Fruit fly (Drosophila melanogaster): Measurements from ENCODE around the gene CG9265.

Gene CG9265

dm6 chr2L:21096448-21096994, 25.2 kb upstream of the CG9265 start, which contains the start of gene CG34136 (continued):
- peak; percentile 71 for TF ChIP-seq CG6276 (GFP tag; optimal IDR thresholded peaks at IDR 0.05)
- TF ChIP-seq CG10669 (GFP tag; optimal IDR thresholded peaks at IDR 0.05), result peak; percentile 53
- peak; percentile 58 to 80 for TF ChIP-seq ss (GFP tag; optimal IDR thresholded peaks at IDR 0.05)
- TF ChIP-seq CG8119 (GFP tag; IDR thresholded peaks at IDR 0.05), result peak; percentile 67; the same call in 1 of the 3 replicates
- peak; percentile 11 for TF ChIP-seq Hr39 (GFP tag; optimal IDR thresholded peaks at IDR 0.05)
- TF ChIP-seq CG11762 (GFP tag; optimal IDR thresholded peaks at IDR 0.05; ENCODE audit: insufficient read depth), result no peak
- peak; percentile 36 for TF ChIP-seq lz (GFP tag; optimal IDR thresholded peaks at IDR 0.05)
- peak; percentile 41 for TF ChIP-seq Ets96B (tag; optimal IDR thresholded peaks at IDR 0.05)

dm6 chr2L:21090958-21091357, 19.7 kb upstream of the CG9265 start, which contains the start of gene CG14397:
Gene CG14397, plus strand, starts transcription at chr2L:21091227.
- TF ChIP-seq CG7368 (GFP tag; optimal IDR thresholded peaks at IDR 0.05) (no peak), salr (GFP tag; optimal IDR thresholded peaks at IDR 0.05) (no peak), svp (GFP tag) (no peak), Blimp-1 (GFP tag; optimal IDR thresholded peaks at IDR 0.05) (peak; percentile 65), CG6808 (GFP tag; optimal IDR thresholded peaks at IDR 0.05) (no peak), Eip78C (GFP tag) (no peak)

dm6 chr2L:21089075-21089474, 17.8 kb upstream of the CG9265 start, which contains the start of gene CG9259:
Gene CG9259, plus strand, starts transcription at chr2L:21089375.
- TF ChIP-seq Smox (GFP tag; optimal IDR thresholded peaks at IDR 0.05) (no peak), CG15336 (GFP tag; IDR thresholded peaks at IDR 0.05) (no peak), ss (GFP tag; optimal IDR thresholded peaks at IDR 0.05) (no peak), achi (GFP tag; optimal IDR thresholded peaks at IDR 0.05) (no peak), CG8319 (GFP tag; optimal IDR thresholded peaks at IDR 0.05) (no peak), CG10631 (GFP tag; optimal IDR thresholded peaks at IDR 0.05) (no peak), Eip75B (GFP tag; optimal IDR thresholded peaks at IDR 0.05) (no peak)

dm6 chr2L:21088651-21089050, 17.3 kb upstream of the CG9265 start, which contains the start of gene ppk13:
Gene ppk13, minus strand, starts transcription at chr2L:21088751.
- no peak for TF ChIP-seq Gug (GFP tag; IDR thresholded peaks at IDR 0.05)
- TF ChIP-seq CG6276 (GFP tag; optimal IDR thresholded peaks at IDR 0.05), result no peak
- TF ChIP-seq net (GFP tag; optimal IDR thresholded peaks at IDR 0.05), result no peak
- no peak for TF ChIP-seq Hr38 (GFP tag; optimal IDR thresholded peaks at IDR 0.05)
- TF ChIP-seq CG4318 (GFP tag; optimal IDR thresholded peaks at IDR 0.05), result no peak
- no peak for TF ChIP-seq fd59A (GFP tag; optimal IDR thresholded peaks at IDR 0.05)
- TF ChIP-seq CG8319 (GFP tag; optimal IDR thresholded peaks at IDR 0.05), result no peak
- TF ChIP-seq fkh (GFP tag; optimal IDR thresholded peaks at IDR 0.05), result no peak
- no peak for TF ChIP-seq Eip93F (GFP tag; optimal IDR thresholded peaks at IDR 0.05)

dm6 chr2L:21086406-21086805, 15.1 kb upstream of the CG9265 start, which contains the start of gene CG33509:
Gene CG33509, minus strand, starts transcription at chr2L:21086506.
- no peak for TF ChIP-seq CG8119 (GFP tag; IDR thresholded peaks at IDR 0.05)
- no peak for TF ChIP-seq CG9139 (GFP tag; optimal IDR thresholded peaks at IDR 0.05)
- TF ChIP-seq CG3032 (tag; optimal IDR thresholded peaks at IDR 0.05), result no peak
- no peak for TF ChIP-seq CG6276 (GFP tag; optimal IDR thresholded peaks at IDR 0.05)
- TF ChIP-seq Eip93F (GFP tag; optimal IDR thresholded peaks at IDR 0.05), result no peak
- no peak for TF ChIP-seq Sox102F (GFP tag; optimal IDR thresholded peaks at IDR 0.05)
- no peak for TF ChIP-seq Smox (GFP tag; optimal IDR thresholded peaks at IDR 0.05)
- TF ChIP-seq fd85E (GFP tag; optimal IDR thresholded peaks at IDR 0.05), result no peak
- TF ChIP-seq dsx (GFP tag; optimal IDR thresholded peaks at IDR 0.05; ENCODE audit: poor library complexity, severe bottlenecking), result no peak
- TF ChIP-seq CG10669 (GFP tag; optimal IDR thresholded peaks at IDR 0.05), result no peak
- TF ChIP-seq cyc (GFP tag; optimal IDR thresholded peaks at IDR 0.05), result no peak
- no peak for TF ChIP-seq dac (GFP tag; optimal IDR thresholded peaks at IDR 0.05)
- no peak for TF ChIP-seq CG6808 (GFP tag; optimal IDR thresholded peaks at IDR 0.05)
- no peak for TF ChIP-seq Sox15 (GFP tag; optimal IDR thresholded peaks at IDR 0.05)
- no peak for TF ChIP-seq esn (GFP tag; optimal IDR thresholded peaks at IDR 0.05)
- no peak for TF ChIP-seq Hr38 (GFP tag; optimal IDR thresholded peaks at IDR 0.05)
- TF ChIP-seq fd59A (GFP tag; optimal IDR thresholded peaks at IDR 0.05), result no peak
- TF ChIP-seq svp (GFP tag), result no peak
- no peak for TF ChIP-seq CG6854 (GFP tag; optimal IDR thresholded peaks at IDR 0.05)
- no peak for TF ChIP-seq CG31627 (GFP tag; optimal IDR thresholded peaks at IDR 0.05)
